Fruit fly (Drosophila melanogaster) whole organism, embryonic: Measurements from ENCODE around the gene beat-Vc.
A peak's percentile ranks its signal among the peaks of the same experiment; 100 is the strongest.

Source experiments
- ATbp ChIP-seq: fragments of 200-800 bp; sonication (Bioruptor generic); optimal IDR thresholded peaks from 2 replicates; lab custom pipeline; 2017; ENCODE audit warnings: missing biosample characterization, mild to moderate bottlenecking, missing genetic modification characterization, missing genetic modification reagents
- Abd-B ChIP-seq: fragments of 200-800 bp; sonication (Bioruptor generic); optimal IDR thresholded peaks from 2 replicates; lab custom pipeline; 2018; ENCODE audit warnings: missing biosample characterization, mild to moderate bottlenecking, missing genetic modification characterization, moderate library complexity
- Aef1 ChIP-seq: fragments of 200-800 bp; sonication (Bioruptor generic); IDR thresholded peaks from 3 replicates; pipeline ENCODE4 v1.3.6; 2022; ENCODE audit warnings: missing biosample characterization, missing genetic modification characterization
- BtbVII ChIP-seq: fragments of 200-800 bp; sonication (Bioruptor generic); optimal IDR thresholded peaks from 3 replicates; lab custom pipeline; 2017; ENCODE audit warnings: missing biosample characterization, mild to moderate bottlenecking, missing genetic modification characterization
- CG10147 ChIP-seq: fragments of 200-800 bp; sonication (Bioruptor generic); optimal IDR thresholded peaks from 2 replicates; lab custom pipeline; 2019; ENCODE audit warnings: missing biosample characterization, mild to moderate bottlenecking, missing genetic modification characterization, moderate library complexity
- CG10543 ChIP-seq: fragments of 200-800 bp; sonication (Bioruptor generic); optimal IDR thresholded peaks from 3 replicates; lab custom pipeline; 2017; ENCODE audit warnings: missing biosample characterization, mild to moderate bottlenecking, missing genetic modification characterization, moderate library complexity
- CG11398 ChIP-seq: fragments of 200-800 bp; sonication (Bioruptor generic); optimal IDR thresholded peaks from 2 replicates; lab custom pipeline; 2016; ENCODE audit warnings: missing biosample characterization, missing genetic modification characterization
- CG11504 ChIP-seq: fragments of 200-800 bp; sonication (Bioruptor generic); optimal IDR thresholded peaks from 3 replicates; lab custom pipeline; 2019; ENCODE audit warnings: missing biosample characterization, mild to moderate bottlenecking, missing genetic modification characterization, moderate library complexity
- CG12219 ChIP-seq: fragments of 200-800 bp; sonication (Bioruptor generic); optimal IDR thresholded peaks from 3 replicates; lab custom pipeline; 2018; ENCODE audit warnings: missing biosample characterization, mild to moderate bottlenecking, missing genetic modification characterization
- CG12659 ChIP-seq: fragments of 200-800 bp; sonication (Bioruptor generic); optimal IDR thresholded peaks from 3 replicates; lab custom pipeline; 2017; ENCODE audit warnings: mild to moderate bottlenecking, missing biosample characterization, missing genetic modification reagents, missing genetic modification characterization
- CG13287 ChIP-seq: fragments of 200-800 bp; sonication (Bioruptor generic); IDR thresholded peaks from 2 replicates; pipeline ENCODE4 v1.3.6; 2022; ENCODE audit warnings: missing biosample characterization, missing genetic modification characterization; ENCODE audit not compliant: partially characterized antibody
- CG13894 ChIP-seq: fragments of 200-800 bp; sonication (Bioruptor generic); optimal IDR thresholded peaks from 3 replicates; lab custom pipeline; 2018; ENCODE audit warnings: missing biosample characterization, mild to moderate bottlenecking, missing genetic modification characterization, moderate library complexity
- CG16863 ChIP-seq: fragments of 200-800 bp; sonication (Bioruptor generic); optimal IDR thresholded peaks from 3 replicates; lab custom pipeline; 2016; ENCODE audit warnings: missing biosample characterization, missing genetic modification characterization
- CG17829 ChIP-seq: fragments of 200-800 bp; optimal IDR thresholded peaks from 2 replicates; lab custom pipeline; 2019; ENCODE audit warnings: missing biosample characterization, mild to moderate bottlenecking, missing genetic modification characterization, moderate library complexity
- CG2712 ChIP-seq: fragments of 200-800 bp; optimal IDR thresholded peaks from 3 replicates; lab custom pipeline; 2019; ENCODE audit warnings: missing biosample characterization, mild to moderate bottlenecking, missing genetic modification characterization, moderate library complexity
- CG42726 ChIP-seq: fragments of 200-800 bp; sonication (Bioruptor generic); IDR thresholded peaks from 2 replicates; pipeline ENCODE4 v1.3.6; 2022; ENCODE audit warnings: missing biosample characterization, missing genetic modification characterization; ENCODE audit not compliant: partially characterized antibody
- CG7556 ChIP-seq: fragments of 200-800 bp; sonication (Bioruptor generic); optimal IDR thresholded peaks from 2 replicates; lab custom pipeline; 2017; ENCODE audit warnings: missing biosample characterization, mild to moderate bottlenecking, missing genetic modification characterization
- CG7928 ChIP-seq: fragments of 200-800 bp; sonication (Bioruptor generic); optimal IDR thresholded peaks from 2 replicates; lab custom pipeline; 2017; ENCODE audit warnings: missing biosample characterization, mild to moderate bottlenecking, missing genetic modification characterization
- CG8290 ChIP-seq, 3 experiments: fragments of 200-800 bp; sonication (Bioruptor generic); optimal IDR thresholded peaks; 2 replicates each; lab custom pipeline; 2016 to 2019; ENCODE audit warnings: missing biosample characterization in 3 of 3, missing genetic modification characterization in 3 of 3, mild to moderate bottlenecking in 2 of 3, moderate library complexity in 1 of 3
- CG9932 ChIP-seq: fragments of 200-800 bp; sonication (Bioruptor generic); IDR thresholded peaks from 2 replicates; pipeline ENCODE4 v1.3.6; 2022; ENCODE audit warnings: missing biosample characterization, missing genetic modification characterization
- D ChIP-seq, 2 experiments: fragments of 200-800 bp in 1 of 2; fragments of >200 bp in 1 of 2; sonication (Bioruptor generic) in 1 of 2; optimal IDR thresholded peaks; 2 replicates in 1 of 2; 3 replicates in 1 of 2; lab custom pipeline; 2017; ENCODE audit warnings: mild to moderate bottlenecking in 1 of 2, missing biosample characterization in 1 of 2, missing genetic modification characterization in 1 of 2, missing genetic modification reagents in 1 of 2
- D19A ChIP-seq: fragments of 200-800 bp; optimal IDR thresholded peaks from 3 replicates; lab custom pipeline; 2019; ENCODE audit warnings: missing biosample characterization, mild to moderate bottlenecking, missing genetic modification characterization, moderate library complexity
- Deaf1 ChIP-seq: fragments of 200-800 bp; optimal IDR thresholded peaks from 3 replicates; lab custom pipeline; 2019; ENCODE audit warnings: missing biosample characterization, mild to moderate bottlenecking, missing genetic modification characterization, moderate library complexity
- Drgx ChIP-seq: fragments of 200-800 bp; sonication (Bioruptor generic); IDR thresholded peaks from 2 replicates; pipeline ENCODE4 v1.3.6; 2022; ENCODE audit warnings: missing biosample characterization, missing genetic modification characterization
- E2f1 ChIP-seq: fragments of 200-800 bp; sonication (Bioruptor generic); IDR thresholded peaks from 2 replicates; pipeline ENCODE4 v1.3.6; 2022; ENCODE audit warnings: missing biosample characterization, missing genetic modification characterization
- Fer3 ChIP-seq: fragments of 200-800 bp; sonication (Bioruptor generic); optimal IDR thresholded peaks from 2 replicates; lab custom pipeline; 2018; ENCODE audit warnings: missing biosample characterization, mild to moderate bottlenecking, missing genetic modification characterization, moderate library complexity
- Med ChIP-seq: fragments of 200-800 bp; sonication (Bioruptor generic); peaks from one replicate; lab custom pipeline; 2016; ENCODE audit warnings: missing biosample characterization, missing genetic modification characterization, mild to moderate bottlenecking, inconsistent platforms, moderate library complexity
- Scr ChIP-seq: fragments of 200-800 bp; sonication (Bioruptor generic); IDR thresholded peaks from 2 replicates; pipeline ENCODE4 v1.3.6; 2022; ENCODE audit warnings: missing biosample characterization, missing genetic modification characterization; ENCODE audit not compliant: partially characterized antibody
- Xrp1 ChIP-seq: fragments of 200-800 bp; sonication (Bioruptor generic); IDR thresholded peaks from 2 replicates; pipeline ENCODE4 v1.3.6; 2022; ENCODE audit warnings: missing biosample characterization, missing genetic modification characterization
- abd-A ChIP-seq: fragments of 200-800 bp; sonication (Bioruptor generic); optimal IDR thresholded peaks from 3 replicates; lab custom pipeline; 2019; ENCODE audit warnings: missing biosample characterization, mild to moderate bottlenecking, missing genetic modification characterization, moderate library complexity
- bcd ChIP-seq: fragments of 200-800 bp; sonication (Bioruptor generic); optimal IDR thresholded peaks from 2 replicates; lab custom pipeline; 2017; ENCODE audit warnings: missing biosample characterization, mild to moderate bottlenecking, missing genetic modification characterization
- bowl ChIP-seq: fragments of 200-800 bp; sonication (Bioruptor generic); IDR thresholded peaks from 2 replicates; pipeline ENCODE4 v1.3.6; 2022; ENCODE audit warnings: missing biosample characterization, missing genetic modification characterization
- chinmo ChIP-seq: fragments of 200-800 bp; sonication (Bioruptor generic); IDR thresholded peaks from 4 replicates; pipeline ENCODE4 v1.3.6; 2022; ENCODE audit warnings: missing biosample characterization, missing genetic modification characterization; ENCODE audit not compliant: partially characterized antibody
- da ChIP-seq: fragments of 200-800 bp; sonication (Bioruptor generic); optimal IDR thresholded peaks from 2 replicates; lab custom pipeline; 2016; ENCODE audit warnings: missing biosample characterization, missing genetic modification characterization
- disco-r ChIP-seq: fragments of 200-800 bp; sonication (Bioruptor generic); optimal IDR thresholded peaks from 2 replicates; lab custom pipeline; 2016; ENCODE audit warnings: missing biosample characterization, missing genetic modification characterization
- dm ChIP-seq: fragments of 200-800 bp; sonication (Bioruptor generic); optimal IDR thresholded peaks from 3 replicates; lab custom pipeline; 2016; ENCODE audit warnings: missing biosample characterization, missing genetic modification characterization
- fd102C ChIP-seq: fragments of 200-800 bp; sonication (Bioruptor generic); optimal IDR thresholded peaks from 2 replicates; lab custom pipeline; 2018; ENCODE audit warnings: missing biosample characterization, mild to moderate bottlenecking, missing genetic modification characterization, moderate library complexity
- fd96Cb ChIP-seq: fragments of 200-800 bp; sonication (Bioruptor generic); optimal IDR thresholded peaks from 2 replicates; lab custom pipeline; 2018; ENCODE audit warnings: missing biosample characterization, mild to moderate bottlenecking, missing genetic modification characterization, moderate library complexity
- gro ChIP-seq: fragments of 200-800 bp; sonication (Bioruptor generic); optimal IDR thresholded peaks from 2 replicates; lab custom pipeline; 2016; ENCODE audit warnings: missing biosample characterization, missing genetic modification characterization
- hkb ChIP-seq, 2 experiments: fragments of 200-800 bp in 1 of 2; fragments of >200 bp in 1 of 2; sonication (Bioruptor generic) in 1 of 2; IDR thresholded peaks in 1 of 2; optimal IDR thresholded peaks in 1 of 2; 2 replicates each; pipeline versions ENCODE4 v1.3.6 to Lab custom; 2017 to 2022; ENCODE audit warnings: missing biosample characterization in 1 of 2, missing genetic modification characterization in 1 of 2
- jumu ChIP-seq: fragments of 200-800 bp; sonication (Bioruptor generic); optimal IDR thresholded peaks from 3 replicates; lab custom pipeline; 2016; ENCODE audit warnings: missing biosample characterization, missing genetic modification characterization
- lilli ChIP-seq: fragments of 200-800 bp; sonication (Bioruptor generic); optimal IDR thresholded peaks from 3 replicates; lab custom pipeline; 2016; ENCODE audit warnings: missing biosample characterization, missing genetic modification characterization
- nom ChIP-seq: fragments of 200-800 bp; sonication (Bioruptor generic); optimal IDR thresholded peaks from 2 replicates; lab custom pipeline; 2017; ENCODE audit warnings: missing biosample characterization, missing genetic modification characterization, mild to moderate bottlenecking, moderate library complexity, missing genetic modification reagents
- oc ChIP-seq: fragments of 200-800 bp; sonication (Bioruptor generic); optimal IDR thresholded peaks from 2 replicates; lab custom pipeline; 2018; ENCODE audit warnings: missing biosample characterization, mild to moderate bottlenecking, missing genetic modification characterization, moderate library complexity
- rib ChIP-seq: fragments of 200-800 bp; sonication (Bioruptor generic); IDR thresholded peaks from 2 replicates; pipeline ENCODE4 v1.3.6; 2022; ENCODE audit warnings: missing biosample characterization, missing genetic modification characterization
- row ChIP-seq: fragments of 200-800 bp; sonication (Bioruptor generic); IDR thresholded peaks from 3 replicates; pipeline ENCODE4 v1.3.6; 2022; ENCODE audit warnings: missing biosample characterization, missing genetic modification characterization

beat-Vc gene

dm6 chr3R:12719627-12720343 lies 63.2 kb downstream of the beat-Vc start (continued):
- peak; percentile 59 for TF ChIP-seq abd-A
- TF ChIP-seq D19A (tag; lab: Kevin White, UChicago): peak; percentile 98
- no peak for TF ChIP-seq E2f1 (GFP tag; lab: Robert Waterston, UW)
- TF ChIP-seq CG17829 (tag; lab: Kevin White, UChicago): peak; percentile 40
- TF ChIP-seq CG7556: peak; percentile 50
- no peak for TF ChIP-seq bowl (GFP tag; lab: Robert Waterston, UW)
- no peak for TF ChIP-seq fd102C (GFP tag; lab: Kevin White, UChicago)
- TF ChIP-seq D (optimal IDR thresholded peaks at IDR 0.05; lab: Kevin White, UChicago): no peak
- TF ChIP-seq D (GFP tag; optimal IDR thresholded peaks at IDR 0.05; lab: Kevin White, UChicago): peak; percentile 35
- TF ChIP-seq ATbp (GFP tag; lab: Kevin White, UChicago): peak; percentile 9
- TF ChIP-seq CG10147 (GFP tag; lab: Kevin White, UChicago): peak; percentile 51
- TF ChIP-seq Xrp1 (GFP tag; lab: Robert Waterston, UW): peak; percentile 36; the same call in 1 of the 2 replicates
- peak; percentile 84; the same call in 1 of the 2 replicates for TF ChIP-seq rib (GFP tag; lab: Robert Waterston, UW)
- no peak for TF ChIP-seq CG12219 (GFP tag; lab: Kevin White, UChicago)
- TF ChIP-seq Fer3 (tag; lab: Kevin White, UChicago): peak; percentile 42
- TF ChIP-seq Deaf1 (tag; lab: Kevin White, UChicago): peak; percentile 99
- peak; percentile 24 for TF ChIP-seq CG12659 (GFP tag; lab: Kevin White, UChicago)
- TF ChIP-seq CG2712: peak; percentile 69
- TF ChIP-seq nom (GFP tag; lab: Kevin White, UChicago): peak; percentile 71
- TF ChIP-seq BtbVII (GFP tag; lab: Kevin White, UChicago): peak; percentile 36
- TF ChIP-seq disco-r: no peak
- peak; percentile 27; the same call in 1 of the 2 replicates for TF ChIP-seq Scr
- no peak for TF ChIP-seq hkb (optimal IDR thresholded peaks at IDR 0.05; lab: Kevin White, UChicago)
- 0 out of 2 replicates have a peak, but pooled peaks have one; percentile 15 for TF ChIP-seq hkb (GFP tag; IDR thresholded peaks at IDR 0.05; lab: Robert Waterston, UW)
- TF ChIP-seq bcd (GFP tag; lab: Kevin White, UChicago): peak; percentile 29
- peak; percentile 72 for TF ChIP-seq gro (GFP tag; lab: Kevin White, UChicago)
- TF ChIP-seq Aef1 (GFP tag; lab: Robert Waterston, UW): peak; percentile 17; the same call in 2 of the 3 replicates
- peak; percentile 94 for TF ChIP-seq CG13894 (tag; lab: Kevin White, UChicago)
- TF ChIP-seq CG8290 (GFP tag; optimal IDR thresholded peaks at IDR 0.05; lab: Kevin White, UChicago): no peak
- TF ChIP-seq CG8290 (tag; optimal IDR thresholded peaks at IDR 0.05; lab: Kevin White, UChicago): peak in 1 of 2 experiments; percentile 33
- TF ChIP-seq CG7928: no peak
- peak; percentile 11 for TF ChIP-seq lilli
- no peak for TF ChIP-seq jumu (GFP tag; lab: Kevin White, UChicago)
- no peak for TF ChIP-seq dm (GFP tag; lab: Kevin White, UChicago)
- TF ChIP-seq CG42726 (GFP tag; lab: Robert Waterston, UW): 0 out of 2 replicates have a peak, but pooled peaks have one; percentile 29
- peak; percentile 63 for TF ChIP-seq CG11504
- TF ChIP-seq Abd-B (GFP tag; lab: Kevin White, UChicago): peak; percentile 26
- peak; percentile 25; the same call in 1 of the 2 replicates for TF ChIP-seq CG13287 (GFP tag; lab: Robert Waterston, UW)
- 0 out of 4 replicates have a peak, but pooled peaks have one; percentile 79 for TF ChIP-seq chinmo (GFP tag; lab: Robert Waterston, UW)
- peak; percentile 73 for TF ChIP-seq Med (GFP tag; lab: Kevin White, UChicago)
- TF ChIP-seq CG9932 (GFP tag; lab: Robert Waterston, UW): no peak
- peak; percentile 32 for TF ChIP-seq fd96Cb
- TF ChIP-seq CG16863 (GFP tag; lab: Kevin White, UChicago): no peak
- TF ChIP-seq CG10543: peak; percentile 74
- TF ChIP-seq row (GFP tag; lab: Robert Waterston, UW): peak; percentile 76
- no peak for TF ChIP-seq da (GFP tag; lab: Kevin White, UChicago)
- TF ChIP-seq Drgx (GFP tag; lab: Robert Waterston, UW): peak; percentile 33; the same call in 1 of the 2 replicates
- no peak for TF ChIP-seq oc (tag; lab: Kevin White, UChicago)
- no peak for TF ChIP-seq CG11398 (GFP tag; lab: Kevin White, UChicago)
